Worm (Caenorhabditis elegans) whole organism, L4 larva: Measurements from ENCODE around the gene F22F1.2.
A peak's percentile ranks its signal among the peaks of the same experiment; 100 is the strongest.
"Not testable (repeated sequence)": the region's sequence is repeated elsewhere in the genome, so short reads cannot be mapped to it uniquely, and the experiment has no call there.

Experiments
- D1046.2 ChIP-seq: fragments of 200-800 bp; sonication (Bioruptor generic); IDR thresholded peaks from 2 replicates; pipeline ENCODE4 v1.3.6; 2022; ENCODE audit warnings: missing genetic modification characterization, missing compliant biosample characterization
- F26F4.8 ChIP-seq: fragments of 200-800 bp; sonication (Bioruptor generic); conservative IDR thresholded peaks from 2 replicates; pipeline ENCODE4 v1.3.6; 2022; ENCODE audit warnings: missing genetic modification characterization, missing compliant biosample characterization
- T26A8.4 ChIP-seq: fragments of 200-800 bp; sonication (Bioruptor generic); IDR thresholded peaks from 2 replicates; pipeline ENCODE4 v1.3.6; 2022; ENCODE audit warnings: missing genetic modification characterization, missing compliant biosample characterization
- Y105C5A.15 ChIP-seq: fragments of 200-800 bp; sonication (Bioruptor generic); IDR thresholded peaks from 2 replicates; pipeline ENCODE4 v1.3.6; 2022; ENCODE audit warnings: missing genetic modification characterization, missing compliant biosample characterization
- Y48G9A.11 ChIP-seq: fragments of 200-800 bp; sonication (Bioruptor generic); IDR thresholded peaks from 2 replicates; pipeline ENCODE4 v1.3.6; 2022; ENCODE audit warnings: missing genetic modification reagents, missing genetic modification characterization, missing compliant biosample characterization
- Y75B8A.6 ChIP-seq: fragments of 200-800 bp; sonication (Bioruptor generic); IDR thresholded peaks from 2 replicates; pipeline ENCODE4 v1.3.6; 2022; ENCODE audit warnings: missing genetic modification reagents, missing genetic modification characterization, missing compliant biosample characterization
- ZK337.2 ChIP-seq: fragments of 200-800 bp; sonication (Bioruptor generic); IDR thresholded peaks from 2 replicates; pipeline ENCODE4 v1.3.6; 2022; ENCODE audit warnings: missing genetic modification reagents, missing genetic modification characterization, missing compliant biosample characterization
- arid-1 ChIP-seq: fragments of 200-800 bp; sonication (Bioruptor generic); conservative IDR thresholded peaks from 2 replicates; pipeline ENCODE4 v1.3.6; 2022; ENCODE audit warnings: missing genetic modification reagents, missing genetic modification characterization, missing compliant biosample characterization
- ctbp-1 ChIP-seq: fragments of 200-800 bp; sonication (Bioruptor generic); IDR thresholded peaks from 2 replicates; pipeline ENCODE4 v1.3.6; 2022; ENCODE audit warnings: missing genetic modification reagents, missing genetic modification characterization, missing compliant biosample characterization
- daf-16 ChIP-seq, 3 experiments: sonication (generic microtip); optimal IDR thresholded peaks; 2 replicates each; lab custom pipeline; 2016 to 2017; ENCODE audit warnings: missing genetic modification characterization in 3 of 3, missing genetic modification reagents in 3 of 3, mild to moderate bottlenecking in 2 of 3, missing compliant biosample characterization in 2 of 3, missing biosample characterization in 1 of 3, moderate library complexity in 1 of 3
- dmd-6 ChIP-seq: fragments of 200-800 bp; sonication (Bioruptor generic); IDR thresholded peaks from 2 replicates; pipeline ENCODE4 v1.3.6; 2022; ENCODE audit warnings: missing genetic modification reagents, missing genetic modification characterization, missing compliant biosample characterization
- dmd-8 ChIP-seq: fragments of 200-800 bp; sonication (Bioruptor generic); IDR thresholded peaks from 2 replicates; pipeline ENCODE4 v1.3.6; 2022; ENCODE audit warnings: missing genetic modification characterization, missing compliant biosample characterization
- dpl-1 ChIP-seq: fragments of 150-350 bp; optimal IDR thresholded peaks from 2 replicates; lab custom pipeline; 2014; ENCODE audit warnings: missing biosample characterization, missing genetic modification reagents, missing genetic modification characterization
- duxl-1 ChIP-seq: sonication (generic microtip); optimal IDR thresholded peaks from 2 replicates; lab custom pipeline; 2016; ENCODE audit warnings: mild to moderate bottlenecking, missing genetic modification characterization, moderate library complexity, missing compliant biosample characterization; ENCODE audit not compliant: poor library complexity
- dve-1 ChIP-seq: sonication (generic microtip); optimal IDR thresholded peaks from 2 replicates; lab custom pipeline; 2017; ENCODE audit warnings: antibody characterized with exemption, mild to moderate bottlenecking, missing genetic modification characterization, missing compliant biosample characterization; ENCODE audit not compliant: insufficient read depth
- egl-43 ChIP-seq: fragments of 200-800 bp; sonication (Bioruptor generic); IDR thresholded peaks from 2 replicates; pipeline ENCODE4 v1.3.6; 2022; ENCODE audit warnings: missing genetic modification reagents, missing genetic modification characterization, missing compliant biosample characterization
- gei-8 ChIP-seq: fragments of 200-800 bp; sonication (Bioruptor generic); optimal IDR thresholded peaks from 2 replicates; lab custom pipeline; 2018; ENCODE audit warnings: mild to moderate bottlenecking, missing genetic modification characterization, missing compliant biosample characterization
- hlh-30 ChIP-seq: sonication (generic microtip); optimal IDR thresholded peaks from 2 replicates; lab custom pipeline; 2017; ENCODE audit warnings: antibody characterized with exemption, mild to moderate bottlenecking, missing genetic modification characterization, missing compliant biosample characterization; ENCODE audit not compliant: insufficient read depth
- hmg-1.1 ChIP-seq: fragments of 200-800 bp; sonication (Bioruptor generic); IDR thresholded peaks from 2 replicates; pipeline ENCODE4 v1.3.6; 2022; ENCODE audit warnings: missing genetic modification reagents, missing genetic modification characterization, missing compliant biosample characterization
- lim-7 ChIP-seq: fragments of 200-800 bp; sonication (Bioruptor generic); IDR thresholded peaks from 2 replicates; pipeline ENCODE4 v1.3.6; 2022; ENCODE audit warnings: missing genetic modification characterization, missing compliant biosample characterization
- lin-38 ChIP-seq: fragments of 200-800 bp; sonication (Bioruptor generic); IDR thresholded peaks from 2 replicates; pipeline ENCODE4 v1.3.6; 2022; ENCODE audit warnings: missing genetic modification reagents, missing genetic modification characterization, missing compliant biosample characterization
- lsy-2 ChIP-seq, 2 experiments: fragments of 150-350 bp in 1 of 2; sonication (generic microtip) in 1 of 2; optimal IDR thresholded peaks; 2 replicates each; lab custom pipeline; 2014 to 2017; ENCODE audit warnings: missing biosample characterization in 2 of 2, missing genetic modification characterization in 2 of 2
- madf-5 ChIP-seq, 2 experiments: fragments of 200-800 bp; sonication (Bioruptor generic); IDR thresholded peaks; 2 replicates each; pipeline ENCODE4 v1.3.6; 2022; ENCODE audit warnings: missing compliant biosample characterization in 2 of 2, missing genetic modification characterization in 2 of 2
- madf-9 ChIP-seq: fragments of 200-800 bp; sonication (Bioruptor generic); conservative IDR thresholded peaks from 2 replicates; pipeline ENCODE4 v1.3.6; 2022; ENCODE audit warnings: missing genetic modification reagents, missing genetic modification characterization, missing compliant biosample characterization
- mdl-1 ChIP-seq, 2 experiments: fragments of 150-350 bp in 1 of 2; sonication (generic microtip) in 1 of 2; optimal IDR thresholded peaks; 2 replicates each; lab custom pipeline; 2014 to 2017; ENCODE audit warnings: missing biosample characterization in 2 of 2, missing genetic modification characterization in 2 of 2
- mdt-29 ChIP-seq: fragments of 200-800 bp; sonication (Bioruptor generic); IDR thresholded peaks from 2 replicates; pipeline ENCODE4 v1.3.6; 2022; ENCODE audit warnings: missing genetic modification reagents, missing genetic modification characterization, missing compliant biosample characterization
- mep-1 ChIP-seq: fragments of 150-350 bp; sonication (generic microtip); optimal IDR thresholded peaks from 3 replicates; lab custom pipeline; 2014; ENCODE audit warnings: missing biosample characterization, missing genetic modification characterization
- mes-2 ChIP-seq: sonication (generic microtip); optimal IDR thresholded peaks from 2 replicates; lab custom pipeline; 2016; ENCODE audit warnings: missing genotype, mild to moderate bottlenecking, missing genetic modification characterization, missing compliant biosample characterization; ENCODE audit not compliant: poor library complexity, severe bottlenecking
- mxl-2 ChIP-seq: fragments of 200-800 bp; sonication (Bioruptor generic); conservative IDR thresholded peaks from 2 replicates; pipeline ENCODE4 v1.3.6; 2022; ENCODE audit warnings: missing genetic modification reagents, missing genetic modification characterization, missing compliant biosample characterization
- nhr-41 ChIP-seq: fragments of 200-800 bp; sonication (Bioruptor generic); IDR thresholded peaks from 2 replicates; pipeline ENCODE4 v1.3.6; 2022; ENCODE audit warnings: missing genetic modification reagents, missing genetic modification characterization, missing compliant biosample characterization
- pha-4 ChIP-seq, 2 experiments: fragments of 150-350 bp in 1 of 2; fragments of 200-800 bp in 1 of 2; sonication (Bioruptor generic) in 1 of 2; IDR thresholded peaks in 1 of 2; optimal IDR thresholded peaks in 1 of 2; 2 replicates each; pipeline versions ENCODE4 v1.3.6 to Lab custom; 2014 to 2022; ENCODE audit warnings: missing genetic modification characterization in 2 of 2, missing genetic modification reagents in 2 of 2, missing biosample characterization in 1 of 2, missing compliant biosample characterization in 1 of 2
- snpc-1.2 ChIP-seq: fragments of 200-800 bp; sonication (Bioruptor generic); IDR thresholded peaks from 2 replicates; pipeline ENCODE4 v1.3.6; 2022; ENCODE audit warnings: missing genetic modification reagents, missing genetic modification characterization, missing compliant biosample characterization
- spr-1 ChIP-seq: sonication (generic microtip); optimal IDR thresholded peaks from 2 replicates; lab custom pipeline; 2016; ENCODE audit warnings: mild to moderate bottlenecking, missing genetic modification characterization, missing compliant biosample characterization
- tra-1 ChIP-seq: fragments of 200-800 bp; sonication (Bioruptor generic); IDR thresholded peaks from 2 replicates; pipeline ENCODE4 v1.3.6; 2022; ENCODE audit warnings: missing genetic modification reagents, missing genetic modification characterization, missing compliant biosample characterization
- vab-7 ChIP-seq: fragments of 200-800 bp; sonication (Bioruptor generic); IDR thresholded peaks from 2 replicates; pipeline ENCODE4 v1.3.6; 2022; ENCODE audit warnings: missing genetic modification reagents, missing genetic modification characterization, missing compliant biosample characterization

F22F1.2 gene

ce11 chrX:8155447-8155877 is 4.9 kb upstream of the F22F1.2 start:
- TF ChIP-seq F26F4.8 (GFP tag; lab: Robert Waterston, UW) (0 out of 2 replicates have a peak, but pooled peaks have one; percentile 3), D1046.2 (GFP tag; lab: Robert Waterston, UW) (0 out of 2 replicates have a peak, but pooled peaks have one; percentile 35), lin-38 (GFP tag; lab: Robert Waterston, UW) (peak; percentile 60), nhr-41 (GFP tag; lab: Robert Waterston, UW) (peak; percentile 12; the same call in 1 of the 2 replicates), ZK337.2 (GFP tag; lab: Robert Waterston, UW) (0 out of 2 replicates have a peak, but pooled peaks have one; percentile 36), madf-9 (GFP tag; lab: Robert Waterston, UW) (peak; percentile 35; the same call in 1 of the 2 replicates), snpc-1.2 (GFP tag; lab: Robert Waterston, UW) (peak; percentile 69; the same call in 1 of the 2 replicates), Y75B8A.6 (peak; percentile 67; the same call in 1 of the 2 replicates), tra-1 (GFP tag; lab: Robert Waterston, UW) (peak; percentile 50; the same call in 1 of the 2 replicates), vab-7 (GFP tag; lab: Robert Waterston, UW) (peak; percentile 43; the same call in 1 of the 2 replicates), lsy-2 (tag; optimal IDR thresholded peaks at IDR 0.05; lab: Kevin White, UChicago) (peak in 1 of 2 experiments; percentile 36), daf-16 (tag; optimal IDR thresholded peaks at IDR 0.05; lab: Kevin White, UChicago) (peak; percentile 12), hmg-1.1 (GFP tag; lab: Robert Waterston, UW) (peak; percentile 50), egl-43 (0 out of 2 replicates have a peak, but pooled peaks have one; percentile 55), T26A8.4 (GFP tag; lab: Robert Waterston, UW) (peak; percentile 54), hlh-30 (tag; lab: Kevin White, UChicago) (peak; percentile 89), Y105C5A.15 (GFP tag; lab: Robert Waterston, UW) (0 out of 2 replicates have a peak, but pooled peaks have one; percentile 16), mdl-1 (tag; optimal IDR thresholded peaks at IDR 0.05; lab: Kevin White, UChicago) (peak; percentile 9 to 70), dve-1 (tag; lab: Kevin White, UChicago) (peak; percentile 18), gei-8 (GFP tag; lab: Kevin White, UChicago) (peak; percentile 46), dpl-1 (GFP tag; lab: Kevin White, UChicago) (peak; percentile 1), dmd-6 (GFP tag; lab: Robert Waterston, UW) (0 out of 2 replicates have a peak, but pooled peaks have one; percentile 26), mxl-2 (peak; percentile 38; the same call in 1 of the 2 replicates), arid-1 (GFP tag; lab: Robert Waterston, UW) (peak; percentile 15; the same call in 1 of the 2 replicates), duxl-1 (tag; lab: Kevin White, UChicago) (peak; percentile 52), lim-7 (GFP tag; lab: Robert Waterston, UW) (peak; percentile 76), ctbp-1 (peak; percentile 55; the same call in 1 of the 2 replicates), dmd-8 (GFP tag; lab: Robert Waterston, UW) (peak; percentile 54; the same call in 1 of the 2 replicates), mes-2 (tag; lab: Kevin White, UChicago) (peak; percentile 76), mep-1 (peak; percentile 16), pha-4 (GFP tag; IDR thresholded peaks at IDR 0.05; lab: Robert Waterston, UW) (peak; percentile 41; the same call in 1 of the 2 replicates), mdt-29 (GFP tag; lab: Robert Waterston, UW) (0 out of 2 replicates have a peak, but pooled peaks have one; percentile 57), Y48G9A.11 (GFP tag; lab: Robert Waterston, UW) (peak; percentile 51; the same call in 1 of the 2 replicates), madf-5 (GFP tag; IDR thresholded peaks at IDR 0.05; lab: Robert Waterston, UW) (peak; percentile 8 to 70; a peak in 2 of 4 replicates), spr-1 (tag; lab: Kevin White, UChicago) (peak; percentile 20)
- not testable (repeated sequence) for TF ChIP-seq daf-16 (GFP tag; optimal IDR thresholded peaks at IDR 0.05; lab: Kevin White, UChicago); pha-4 (tag; optimal IDR thresholded peaks at IDR 0.05; lab: Kevin White, UChicago)
